Worm (Caenorhabditis elegans) whole organism, L4 larva: ENCODE measurements around the gene bli-6.

Source experiments
- lsy-2 ChIP-seq, 2 experiments: fragments of 150-350 bp in 1 of 2; sonication (generic microtip) in 1 of 2; optimal IDR thresholded peaks; 2 replicates each; lab custom pipeline; 2014 to 2017; ENCODE audit warnings: missing biosample characterization in 2 of 2, missing genetic modification characterization in 2 of 2
- madf-5 ChIP-seq, 2 experiments: fragments of 200-800 bp; sonication (Bioruptor generic); IDR thresholded peaks; 2 replicates each; pipeline ENCODE4 v1.3.6; 2022; ENCODE audit warnings: missing compliant biosample characterization in 2 of 2, missing genetic modification characterization in 2 of 2
- nhr-102 ChIP-seq: sonication (generic microtip); optimal IDR thresholded peaks from 2 replicates; lab custom pipeline; 2016; ENCODE audit warnings: mild to moderate bottlenecking, missing genetic modification characterization, moderate library complexity, missing compliant biosample characterization
- nhr-28 ChIP-seq: fragments of 150-350 bp; optimal IDR thresholded peaks from 2 replicates; lab custom pipeline; 2014; ENCODE audit warnings: missing biosample characterization, missing genetic modification characterization
- unc-39 ChIP-seq: sonication (generic microtip); optimal IDR thresholded peaks from 2 replicates; lab custom pipeline; 2017; ENCODE audit warnings: missing biosample characterization, missing genetic modification characterization

DNA sequence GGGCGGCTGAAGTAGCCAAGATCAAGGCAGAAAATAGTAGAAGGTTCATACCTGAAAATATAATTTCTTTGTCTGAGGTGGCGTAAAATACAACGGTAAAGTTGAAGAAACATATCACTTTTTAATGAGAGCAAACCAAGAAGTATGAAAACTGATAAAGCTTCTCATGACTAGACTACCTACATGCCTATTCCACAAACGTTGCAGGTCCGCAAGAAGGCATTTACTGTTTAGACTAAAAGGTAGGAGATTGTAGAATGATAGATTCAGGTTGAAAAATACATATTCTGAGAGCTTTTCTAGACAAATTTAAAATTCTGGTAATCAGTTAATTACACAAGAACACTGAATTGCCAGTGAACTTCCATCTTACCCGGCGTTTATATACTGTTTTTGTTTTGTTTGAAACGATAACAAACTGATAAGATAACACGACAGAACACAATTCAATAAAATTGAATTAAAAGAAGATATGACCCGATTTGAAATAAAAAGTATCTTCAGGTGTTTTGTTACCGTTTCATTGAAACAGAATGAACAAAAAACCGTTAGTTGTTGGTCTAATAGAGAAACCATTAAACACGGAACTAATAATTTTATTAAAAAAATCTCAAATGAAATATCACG is 49.3 kb downstream of the bli-6 start, which contains the start of gene acp-6:
- TF ChIP-seq lsy-2 (tag; optimal IDR thresholded peaks at IDR 0.05; lab: Kevin White, UChicago) (no peak), madf-5 (GFP tag; IDR thresholded peaks at IDR 0.05; lab: Robert Waterston, UW) (no peak), nhr-28 (tag; lab: Kevin White, UChicago) (no peak), unc-39 (tag; lab: Kevin White, UChicago) (no peak), nhr-102 (tag; lab: Kevin White, UChicago) (no peak)
